Worm (Caenorhabditis elegans) whole organism, late embryonic: ENCODE results near the gene lury-1.

ENCODE experiments used
- ceh-24 ChIP-seq: sonication (generic microtip); optimal IDR thresholded peaks from 2 replicates; lab custom pipeline; 2016; ENCODE audit warnings: mild to moderate bottlenecking, missing genetic modification characterization, missing compliant biosample characterization
- dmd-4 ChIP-seq: sonication (generic microtip); optimal IDR thresholded peaks from 2 replicates; lab custom pipeline; 2016; ENCODE audit warnings: borderline replicate concordance, missing genetic modification characterization, missing compliant biosample characterization
- madf-2 ChIP-seq: sonication (generic microtip); optimal IDR thresholded peaks from 2 replicates; lab custom pipeline; 2017; ENCODE audit warnings: missing genetic modification characterization, missing compliant biosample characterization
- nhr-11 ChIP-seq: fragments of 150-350 bp; optimal IDR thresholded peaks from 2 replicates; lab custom pipeline; 2014; ENCODE audit warnings: missing biosample characterization, missing genetic modification characterization
- pqm-1 ChIP-seq: sonication (generic microtip); optimal IDR thresholded peaks from 2 replicates; lab custom pipeline; 2016; ENCODE audit warnings: missing genetic modification characterization, missing compliant biosample characterization
- ttx-3 ChIP-seq: sonication (generic microtip); optimal IDR thresholded peaks from 2 replicates; lab custom pipeline; 2016; ENCODE audit warnings: missing genetic modification reagents, missing genetic modification characterization, missing compliant biosample characterization

ce11 chrIII:12138235-12138634, 48.0 kb upstream of the lury-1 start:
- TF ChIP-seq madf-2 (no peak), pqm-1 (tag; lab: Kevin White, UChicago) (no peak), nhr-11 (tag; lab: Kevin White, UChicago) (no peak), ttx-3 (tag; lab: Kevin White, UChicago) (no peak), ceh-24 (no peak), dmd-4 (tag; lab: Kevin White, UChicago) (no peak)
